Worm (Caenorhabditis elegans) whole organism, L4/young adult: ENCODE results near the gene Y43F8C.5.
A peak's percentile ranks its signal among the peaks of the same experiment; 100 is the strongest.

Experiments used
- W03F9.2 ChIP-seq: fragments of 150-350 bp; optimal IDR thresholded peaks from 2 replicates; lab custom pipeline; 2014; ENCODE audit warnings: missing biosample characterization, missing genetic modification characterization
- dao-5 ChIP-seq: sonication (generic microtip); optimal IDR thresholded peaks from 2 replicates; lab custom pipeline; 2016; ENCODE audit warnings: missing genotype, missing genetic modification characterization, moderate library complexity, missing compliant biosample characterization
- him-1 ChIP-seq: sonication (generic microtip); optimal IDR thresholded peaks from 2 replicates; lab custom pipeline; 2016; ENCODE audit warnings: missing genotype, missing genetic modification reagents, missing genetic modification characterization, missing compliant biosample characterization

Y43F8C.5 gene

ce11 chrV:19637890-19638289 lies 5.4 kb upstream of the Y43F8C.5 start:
- TF ChIP-seq W03F9.2 (tag; lab: Kevin White, UChicago) (no peak), dao-5 (tag; lab: Kevin White, UChicago) (no peak), him-1 (no peak)

ce11 chrV:19636194-19636584 lies 3.7 kb upstream of the Y43F8C.5 start:
- no peak for TF ChIP-seq dao-5 (tag; lab: Kevin White, UChicago)
- TF ChIP-seq him-1: no peak
- TF ChIP-seq W03F9.2 (tag; lab: Kevin White, UChicago): no peak

ce11 chrV:19634197-19634596 lies 1.8 kb upstream of the Y43F8C.5 start:
- TF ChIP-seq W03F9.2 (tag; lab: Kevin White, UChicago): no peak
- no peak for TF ChIP-seq him-1
- no peak for TF ChIP-seq dao-5 (tag; lab: Kevin White, UChicago)

ce11 chrV:19632948-19633347 lies 502 bp upstream of the Y43F8C.5 start:
- TF ChIP-seq him-1 (no peak), W03F9.2 (tag; lab: Kevin White, UChicago) (no peak), dao-5 (tag; lab: Kevin White, UChicago) (no peak)

- TF ChIP-seq W03F9.2 (tag; lab: Kevin White, UChicago) (no peak), dao-5 (tag; lab: Kevin White, UChicago) (no peak), him-1 (no peak)
Measured at ce11 chrV:19630569-19630968, 1.9 kb downstream of the Y43F8C.5 start.

ce11 chrV:19629973-19630372 lies 2.5 kb downstream of the Y43F8C.5 start:
- TF ChIP-seq dao-5 (tag; lab: Kevin White, UChicago) (no peak), W03F9.2 (tag; lab: Kevin White, UChicago) (no peak), him-1 (no peak)

ce11 chrV:19629544-19629943 lies 2.9 kb downstream of the Y43F8C.5 start:
- TF ChIP-seq dao-5 (tag; lab: Kevin White, UChicago) (no peak), W03F9.2 (tag; lab: Kevin White, UChicago) (no peak)

ce11 chrV:19625719-19626118 lies 6.7 kb downstream of the Y43F8C.5 start:
- TF ChIP-seq dao-5 (tag; lab: Kevin White, UChicago): no peak
- TF ChIP-seq him-1: no peak
- no peak for TF ChIP-seq W03F9.2 (tag; lab: Kevin White, UChicago)

- TF ChIP-seq dao-5 (tag; lab: Kevin White, UChicago) (no peak), him-1 (no peak), W03F9.2 (tag; lab: Kevin White, UChicago) (no peak)
Measured at ce11 chrV:19624749-19625148, 7.7 kb downstream of the Y43F8C.5 start, which contains the start of gene dyf-19. TSS of gene dyf-19 (plus strand) at chrV:19625049.

ce11 chrV:19623523-19624312 lies 8.7 kb downstream of the Y43F8C.5 start:
- TF ChIP-seq dao-5 (tag; lab: Kevin White, UChicago) (no peak), him-1 (no peak), W03F9.2 (tag; lab: Kevin White, UChicago) (no peak)

- TF ChIP-seq him-1 (peak; percentile 60), dao-5 (tag; lab: Kevin White, UChicago) (no peak), W03F9.2 (tag; lab: Kevin White, UChicago) (peak; percentile 7)
Measured at ce11 chrV:19622440-19622914, 10.0 kb downstream of the Y43F8C.5 start, which contains the start of gene Y43F8C.3. TSS of gene Y43F8C.3 (minus strand) at chrV:19622626.

- no peak for TF ChIP-seq him-1
- no peak for TF ChIP-seq dao-5 (tag; lab: Kevin White, UChicago)
- TF ChIP-seq W03F9.2 (tag; lab: Kevin White, UChicago): no peak
Measured at ce11 chrV:19620098-19620497, 12.3 kb downstream of the Y43F8C.5 start.

- no peak for TF ChIP-seq W03F9.2 (tag; lab: Kevin White, UChicago)
- TF ChIP-seq dao-5 (tag; lab: Kevin White, UChicago): no peak
- TF ChIP-seq him-1: no peak
Measured at ce11 chrV:19613161-19613560, 19.3 kb downstream of the Y43F8C.5 start, which contains the start of gene nlp-26. TSS of gene nlp-26 (plus strand) at chrV:19613461.

ce11 chrV:19611675-19612345 lies 20.6 kb downstream of the Y43F8C.5 start:
- TF ChIP-seq W03F9.2 (tag; lab: Kevin White, UChicago) (no peak), dao-5 (tag; lab: Kevin White, UChicago) (no peak), him-1 (no peak)
